Worm (Caenorhabditis elegans) whole organism, L4 larva: ENCODE data around the gene T25B6.5.

ENCODE experiments used
- D1046.2 ChIP-seq: fragments of 200-800 bp; sonication (Bioruptor generic); IDR thresholded peaks from 2 replicates; pipeline ENCODE4 v1.3.6; 2022; ENCODE audit warnings: missing genetic modification characterization, missing compliant biosample characterization
- F10B5.3 ChIP-seq: sonication (generic microtip); optimal IDR thresholded peaks from 2 replicates; lab custom pipeline; 2016; ENCODE audit warnings: mild to moderate bottlenecking, missing genetic modification characterization, missing compliant biosample characterization
- F26F4.8 ChIP-seq: fragments of 200-800 bp; sonication (Bioruptor generic); conservative IDR thresholded peaks from 2 replicates; pipeline ENCODE4 v1.3.6; 2022; ENCODE audit warnings: missing genetic modification characterization, missing compliant biosample characterization
- F44E2.7 ChIP-seq: fragments of 200-800 bp; sonication (Bioruptor generic); IDR thresholded peaks from 2 replicates; pipeline ENCODE4 v2.1.2; 2022; ENCODE audit warnings: missing genetic modification characterization, missing compliant biosample characterization
- F49E8.2 ChIP-seq: sonication (generic microtip); optimal IDR thresholded peaks from 2 replicates; lab custom pipeline; 2016; ENCODE audit warnings: missing compliant biosample characterization, mild to moderate bottlenecking, missing genetic modification characterization, borderline replicate concordance
- R02D3.7 ChIP-seq: fragments of 150-350 bp; sonication (generic microtip); optimal IDR thresholded peaks from 3 replicates; lab custom pipeline; 2014; ENCODE audit warnings: missing biosample characterization, missing genetic modification characterization
- arid-1 ChIP-seq: fragments of 200-800 bp; sonication (Bioruptor generic); conservative IDR thresholded peaks from 2 replicates; pipeline ENCODE4 v1.3.6; 2022; ENCODE audit warnings: missing genetic modification reagents, missing genetic modification characterization, missing compliant biosample characterization
- attf-4 ChIP-seq: sonication (generic microtip); optimal IDR thresholded peaks from 3 replicates; lab custom pipeline; 2017; ENCODE audit warnings: missing biosample characterization, missing genetic modification characterization
- ceh-20 ChIP-seq: fragments of 200-800 bp; sonication (Bioruptor generic); IDR thresholded peaks from 2 replicates; pipeline ENCODE4 v1.3.6; 2022; ENCODE audit warnings: missing genetic modification reagents, missing genetic modification characterization, missing compliant biosample characterization
- ceh-32 ChIP-seq: sonication (generic microtip); optimal IDR thresholded peaks from 2 replicates; lab custom pipeline; 2016; ENCODE audit warnings: mild to moderate bottlenecking, missing genetic modification characterization, missing compliant biosample characterization; ENCODE audit not compliant: poor library complexity
- ceh-62 ChIP-seq: sonication (generic microtip); optimal IDR thresholded peaks from 2 replicates; lab custom pipeline; 2017; ENCODE audit warnings: missing biosample characterization, missing genetic modification characterization
- ceh-82 ChIP-seq: sonication (generic microtip); optimal IDR thresholded peaks from 2 replicates; lab custom pipeline; 2017; ENCODE audit warnings: missing biosample characterization, missing genetic modification characterization
- ces-1 ChIP-seq: fragments of 150-350 bp; sonication (generic microtip); optimal IDR thresholded peaks from 4 replicates; lab custom pipeline; 2014; ENCODE audit warnings: missing biosample characterization, missing genetic modification reagents, missing genetic modification characterization
- daf-12 ChIP-seq: fragments of 150-350 bp; optimal IDR thresholded peaks from 2 replicates; lab custom pipeline; 2014; ENCODE audit warnings: missing biosample characterization, missing genetic modification reagents, missing genetic modification characterization
- daf-16 ChIP-seq, 3 experiments: sonication (generic microtip); optimal IDR thresholded peaks; 2 replicates each; lab custom pipeline; 2016 to 2017; ENCODE audit warnings: missing genetic modification characterization in 3 of 3, missing genetic modification reagents in 3 of 3, mild to moderate bottlenecking in 2 of 3, missing compliant biosample characterization in 2 of 3, missing biosample characterization in 1 of 3, moderate library complexity in 1 of 3
- dmd-8 ChIP-seq: fragments of 200-800 bp; sonication (Bioruptor generic); IDR thresholded peaks from 2 replicates; pipeline ENCODE4 v1.3.6; 2022; ENCODE audit warnings: missing genetic modification characterization, missing compliant biosample characterization
- dmd-9 ChIP-seq: fragments of 200-800 bp; sonication (Bioruptor generic); IDR thresholded peaks from 2 replicates; pipeline ENCODE4 v1.3.6; 2022; ENCODE audit warnings: missing genetic modification reagents, missing genetic modification characterization, missing compliant biosample characterization
- duxl-1 ChIP-seq: sonication (generic microtip); optimal IDR thresholded peaks from 2 replicates; lab custom pipeline; 2016; ENCODE audit warnings: mild to moderate bottlenecking, missing genetic modification characterization, moderate library complexity, missing compliant biosample characterization; ENCODE audit not compliant: poor library complexity
- egl-27 ChIP-seq: sonication (generic microtip); optimal IDR thresholded peaks from 3 replicates; lab custom pipeline; 2017; ENCODE audit warnings: missing biosample characterization, missing genetic modification reagents, missing genetic modification characterization
- hif-1 ChIP-seq, 2 experiments: sonication (generic microtip); optimal IDR thresholded peaks; 2 replicates each; lab custom pipeline; 2016 to 2017; ENCODE audit warnings: missing compliant biosample characterization in 2 of 2, missing genetic modification characterization in 2 of 2, missing genetic modification reagents in 2 of 2, missing genotype in 2 of 2, mild to moderate bottlenecking in 1 of 2
- hlh-11 ChIP-seq: fragments of 200-800 bp; sonication (Bioruptor generic); optimal IDR thresholded peaks from 2 replicates; lab custom pipeline; 2018; ENCODE audit warnings: mild to moderate bottlenecking, missing genetic modification characterization, missing compliant biosample characterization
- hlh-30 ChIP-seq: sonication (generic microtip); optimal IDR thresholded peaks from 2 replicates; lab custom pipeline; 2017; ENCODE audit warnings: antibody characterized with exemption, mild to moderate bottlenecking, missing genetic modification characterization, missing compliant biosample characterization; ENCODE audit not compliant: insufficient read depth
- hmg-1.1 ChIP-seq: fragments of 200-800 bp; sonication (Bioruptor generic); IDR thresholded peaks from 2 replicates; pipeline ENCODE4 v1.3.6; 2022; ENCODE audit warnings: missing genetic modification reagents, missing genetic modification characterization, missing compliant biosample characterization
- lim-7 ChIP-seq: fragments of 200-800 bp; sonication (Bioruptor generic); IDR thresholded peaks from 2 replicates; pipeline ENCODE4 v1.3.6; 2022; ENCODE audit warnings: missing genetic modification characterization, missing compliant biosample characterization
- lsy-2 ChIP-seq, 2 experiments: fragments of 150-350 bp in 1 of 2; sonication (generic microtip) in 1 of 2; optimal IDR thresholded peaks; 2 replicates each; lab custom pipeline; 2014 to 2017; ENCODE audit warnings: missing biosample characterization in 2 of 2, missing genetic modification characterization in 2 of 2
- madf-5 ChIP-seq, 2 experiments: fragments of 200-800 bp; sonication (Bioruptor generic); IDR thresholded peaks; 2 replicates each; pipeline ENCODE4 v1.3.6; 2022; ENCODE audit warnings: missing compliant biosample characterization in 2 of 2, missing genetic modification characterization in 2 of 2
- madf-9 ChIP-seq: fragments of 200-800 bp; sonication (Bioruptor generic); conservative IDR thresholded peaks from 2 replicates; pipeline ENCODE4 v1.3.6; 2022; ENCODE audit warnings: missing genetic modification reagents, missing genetic modification characterization, missing compliant biosample characterization
- mdl-1 ChIP-seq, 2 experiments: fragments of 150-350 bp in 1 of 2; sonication (generic microtip) in 1 of 2; optimal IDR thresholded peaks; 2 replicates each; lab custom pipeline; 2014 to 2017; ENCODE audit warnings: missing biosample characterization in 2 of 2, missing genetic modification characterization in 2 of 2
- mep-1 ChIP-seq: fragments of 150-350 bp; sonication (generic microtip); optimal IDR thresholded peaks from 3 replicates; lab custom pipeline; 2014; ENCODE audit warnings: missing biosample characterization, missing genetic modification characterization
- mxl-3 ChIP-seq: fragments of 200-800 bp; sonication (Bioruptor generic); optimal IDR thresholded peaks from 2 replicates; lab custom pipeline; 2018; ENCODE audit warnings: mild to moderate bottlenecking, missing genetic modification characterization, missing compliant biosample characterization
- nhr-11 ChIP-seq: fragments of 150-350 bp; optimal IDR thresholded peaks from 2 replicates; lab custom pipeline; 2014; ENCODE audit warnings: missing biosample characterization, missing genetic modification characterization
- nhr-111 ChIP-seq: fragments of 200-800 bp; sonication (Bioruptor generic); optimal IDR thresholded peaks from 2 replicates; lab custom pipeline; 2018; ENCODE audit warnings: mild to moderate bottlenecking, missing genetic modification characterization, missing compliant biosample characterization
- nhr-237 ChIP-seq: sonication (generic microtip); optimal IDR thresholded peaks from 2 replicates; lab custom pipeline; 2017; ENCODE audit warnings: missing biosample characterization, missing genetic modification characterization
- nhr-48 ChIP-seq: sonication (generic microtip); optimal IDR thresholded peaks from 2 replicates; lab custom pipeline; 2016; ENCODE audit warnings: mild to moderate bottlenecking, missing genetic modification characterization, missing compliant biosample characterization
- nhr-6 ChIP-seq: fragments of 150-350 bp; optimal IDR thresholded peaks from 2 replicates; lab custom pipeline; 2014; ENCODE audit warnings: missing biosample characterization, missing genetic modification characterization
- nhr-76 ChIP-seq: fragments of 150-350 bp; optimal IDR thresholded peaks from 2 replicates; lab custom pipeline; 2014; ENCODE audit warnings: missing biosample characterization, missing genetic modification characterization
- php-3 ChIP-seq: fragments of 200-800 bp; sonication (Bioruptor generic); IDR thresholded peaks from 2 replicates; pipeline ENCODE4 v1.3.6; 2022; ENCODE audit warnings: missing genetic modification reagents, missing genetic modification characterization, missing compliant biosample characterization
- rbr-2 ChIP-seq: sonication (generic microtip); optimal IDR thresholded peaks from 2 replicates; lab custom pipeline; 2016; ENCODE audit warnings: missing genotype, missing genetic modification characterization, missing compliant biosample characterization
- sdz-12 ChIP-seq: fragments of 200-800 bp; sonication (Bioruptor generic); optimal IDR thresholded peaks from 2 replicates; lab custom pipeline; 2018; ENCODE audit warnings: mild to moderate bottlenecking, missing genetic modification characterization, missing compliant biosample characterization
- set-16 ChIP-seq: fragments of 200-800 bp; sonication (Bioruptor generic); IDR thresholded peaks from 2 replicates; pipeline ENCODE4 v1.3.6; 2022; ENCODE audit warnings: missing genetic modification reagents, missing genetic modification characterization, missing compliant biosample characterization
- skn-1 ChIP-seq: fragments of 150-350 bp; optimal IDR thresholded peaks from 2 replicates; lab custom pipeline; 2014; ENCODE audit warnings: missing biosample characterization, missing genetic modification characterization
- snpc-1.2 ChIP-seq: fragments of 200-800 bp; sonication (Bioruptor generic); IDR thresholded peaks from 2 replicates; pipeline ENCODE4 v1.3.6; 2022; ENCODE audit warnings: missing genetic modification reagents, missing genetic modification characterization, missing compliant biosample characterization
- spr-1 ChIP-seq: sonication (generic microtip); optimal IDR thresholded peaks from 2 replicates; lab custom pipeline; 2016; ENCODE audit warnings: mild to moderate bottlenecking, missing genetic modification characterization, missing compliant biosample characterization
- spr-3 ChIP-seq: fragments of 200-800 bp; sonication (Bioruptor generic); optimal IDR thresholded peaks from 2 replicates; lab custom pipeline; 2018; ENCODE audit warnings: mild to moderate bottlenecking, missing genetic modification characterization, missing compliant biosample characterization
- unc-130 ChIP-seq: sonication (generic microtip); optimal IDR thresholded peaks from 2 replicates; lab custom pipeline; 2016; ENCODE audit warnings: missing genetic modification reagents, missing genetic modification characterization, missing compliant biosample characterization
- unc-39 ChIP-seq: sonication (generic microtip); optimal IDR thresholded peaks from 2 replicates; lab custom pipeline; 2017; ENCODE audit warnings: missing biosample characterization, missing genetic modification characterization
- vab-7 ChIP-seq: fragments of 200-800 bp; sonication (Bioruptor generic); IDR thresholded peaks from 2 replicates; pipeline ENCODE4 v1.3.6; 2022; ENCODE audit warnings: missing genetic modification reagents, missing genetic modification characterization, missing compliant biosample characterization
- zag-1 ChIP-seq: fragments of 150-350 bp; optimal IDR thresholded peaks from 2 replicates; lab custom pipeline; 2014; ENCODE audit warnings: missing biosample characterization, missing genetic modification characterization
- zfp-2 ChIP-seq: sonication (generic microtip); optimal IDR thresholded peaks from 2 replicates; lab custom pipeline; 2016; ENCODE audit warnings: mild to moderate bottlenecking, missing genetic modification characterization, missing compliant biosample characterization
- zfp-3 ChIP-seq: fragments of 200-800 bp; sonication (Bioruptor generic); conservative IDR thresholded peaks from 2 replicates; pipeline ENCODE4 v1.3.6; 2022; ENCODE audit warnings: missing genetic modification reagents, missing genetic modification characterization, missing compliant biosample characterization
- zip-2 ChIP-seq: fragments of 150-350 bp; optimal IDR thresholded peaks from 2 replicates; lab custom pipeline; 2014; ENCODE audit warnings: missing biosample characterization, missing genetic modification characterization

T25B6.5 gene

ce11 chrX:8971461-8971860 is 50.1 kb downstream of the T25B6.5 start (continued):
- peak; percentile 42 for TF ChIP-seq F49E8.2 (tag; lab: Kevin White, UChicago)
- no peak for TF ChIP-seq mxl-3
- TF ChIP-seq hmg-1.1: peak; percentile 78
- TF ChIP-seq unc-39 (tag; lab: Kevin White, UChicago): no peak
- no peak for TF ChIP-seq zag-1
- no peak for TF ChIP-seq F44E2.7
- no peak for TF ChIP-seq duxl-1 (tag; lab: Kevin White, UChicago)
- TF ChIP-seq madf-9 (GFP tag; lab: Robert Waterston, UW): peak; percentile 72
- TF ChIP-seq ceh-82 (tag; lab: Kevin White, UChicago): no peak
- TF ChIP-seq unc-130: peak; percentile 17
- TF ChIP-seq nhr-6 (tag; lab: Kevin White, UChicago): no peak
- 0 out of 2 replicates have a peak, but pooled peaks have one; percentile 46 for TF ChIP-seq D1046.2 (GFP tag; lab: Robert Waterston, UW)
- TF ChIP-seq mep-1 (tag; lab: Kevin White, UChicago): peak; percentile 55
- TF ChIP-seq sdz-12: no peak
- TF ChIP-seq rbr-2 (tag; lab: Kevin White, UChicago): peak; percentile 43
- TF ChIP-seq arid-1: no peak
- no peak for TF ChIP-seq ceh-62 (tag; lab: Kevin White, UChicago)
- 0 out of 2 replicates have a peak, but pooled peaks have one; percentile 25 for TF ChIP-seq F26F4.8 (GFP tag; lab: Robert Waterston, UW)
- no peak for TF ChIP-seq ces-1
- TF ChIP-seq nhr-76 (tag; lab: Kevin White, UChicago): no peak
- TF ChIP-seq ceh-32 (tag; lab: Kevin White, UChicago): no peak
- peak; percentile 29 to 34 for TF ChIP-seq hif-1 (tag; optimal IDR thresholded peaks at IDR 0.05; lab: Kevin White, UChicago)
- peak; percentile 19 for TF ChIP-seq nhr-111 (GFP tag; lab: Kevin White, UChicago)
- TF ChIP-seq nhr-237 (tag; lab: Kevin White, UChicago): no peak
- TF ChIP-seq lim-7: no peak
- TF ChIP-seq zfp-3 (GFP tag; lab: Robert Waterston, UW): 0 out of 2 replicates have a peak, but pooled peaks have one; percentile 61
- peak in 1 of 2 experiments; percentile 36 for TF ChIP-seq lsy-2 (tag; optimal IDR thresholded peaks at IDR 0.05; lab: Kevin White, UChicago)
- no peak; the same call in 1 of the 2 replicates for TF ChIP-seq ceh-20 (GFP tag; lab: Robert Waterston, UW)
- no peak for TF ChIP-seq php-3
- no peak for TF ChIP-seq skn-1
- peak; percentile 81 for TF ChIP-seq snpc-1.2 (GFP tag; lab: Robert Waterston, UW)
- TF ChIP-seq attf-4: no peak
- no peak for TF ChIP-seq mdl-1 (tag; optimal IDR thresholded peaks at IDR 0.05; lab: Kevin White, UChicago)
- peak; percentile 25 for TF ChIP-seq zfp-2 (tag; lab: Kevin White, UChicago)
- 0 out of 2 replicates have a peak, but pooled peaks have one; percentile 54 for TF ChIP-seq dmd-9
- no peak for TF ChIP-seq spr-3 (GFP tag; lab: Kevin White, UChicago)
- TF ChIP-seq F10B5.3: no peak
- TF ChIP-seq spr-1 (tag; lab: Kevin White, UChicago): peak; percentile 47
- TF ChIP-seq hlh-11: no peak
- no peak for TF ChIP-seq egl-27 (tag; lab: Kevin White, UChicago)
- TF ChIP-seq dmd-8 (GFP tag; lab: Robert Waterston, UW): no peak
- no peak for TF ChIP-seq set-16 (GFP tag; lab: Robert Waterston, UW)
- peak; percentile 38 for TF ChIP-seq hlh-30
- TF ChIP-seq madf-5 (GFP tag; IDR thresholded peaks at IDR 0.05; lab: Robert Waterston, UW): no peak
- peak; percentile 42 for TF ChIP-seq nhr-48 (tag; lab: Kevin White, UChicago)
- no peak for TF ChIP-seq daf-12 (tag; lab: Kevin White, UChicago)
- TF ChIP-seq zip-2: no peak
- TF ChIP-seq vab-7 (GFP tag; lab: Robert Waterston, UW): peak; percentile 83
- no peak for TF ChIP-seq nhr-11
- TF ChIP-seq R02D3.7 (tag; lab: Kevin White, UChicago): no peak
- peak; percentile 37 to 84 for TF ChIP-seq daf-16 (GFP tag; optimal IDR thresholded peaks at IDR 0.05; lab: Kevin White, UChicago)
- peak; percentile 63 for TF ChIP-seq daf-16 (tag; optimal IDR thresholded peaks at IDR 0.05; lab: Kevin White, UChicago)
